Worm (Caenorhabditis elegans) whole organism, late embryonic: ENCODE results near the gene lin-18.

ENCODE experiments used
- T23F11.4 ChIP-seq: fragments of 200-800 bp; sonication (Bioruptor generic); optimal IDR thresholded peaks from 2 replicates; lab custom pipeline; 2018; ENCODE audit warnings: mild to moderate bottlenecking, missing genetic modification characterization, missing compliant biosample characterization
- dmd-4 ChIP-seq: sonication (generic microtip); optimal IDR thresholded peaks from 2 replicates; lab custom pipeline; 2016; ENCODE audit warnings: borderline replicate concordance, missing genetic modification characterization, missing compliant biosample characterization
- nfya-1 ChIP-seq: sonication (generic microtip); optimal IDR thresholded peaks from 2 replicates; lab custom pipeline; 2017; ENCODE audit warnings: missing genetic modification characterization, mild to moderate bottlenecking, missing compliant biosample characterization, antibody characterized with exemption, moderate library complexity
- pax-1 ChIP-seq: fragments of 150-350 bp; optimal IDR thresholded peaks from 2 replicates; lab custom pipeline; 2014; ENCODE audit warnings: missing biosample characterization, missing genetic modification characterization
- pha-4 ChIP-seq: fragments of 150-350 bp; optimal IDR thresholded peaks from 2 replicates; lab custom pipeline; 2018; ENCODE audit warnings: missing biosample characterization, missing genetic modification reagents, missing genetic modification characterization
- pqm-1 ChIP-seq: sonication (generic microtip); optimal IDR thresholded peaks from 2 replicates; lab custom pipeline; 2016; ENCODE audit warnings: missing genetic modification characterization, missing compliant biosample characterization
- tbx-7 ChIP-seq: sonication (generic microtip); optimal IDR thresholded peaks from 2 replicates; lab custom pipeline; 2016; ENCODE audit warnings: missing genotype, missing genetic modification characterization, missing compliant biosample characterization
- unc-86 ChIP-seq: sonication (generic microtip); optimal IDR thresholded peaks from 2 replicates; lab custom pipeline; 2016; ENCODE audit warnings: missing genetic modification characterization, missing compliant biosample characterization

DNA sequence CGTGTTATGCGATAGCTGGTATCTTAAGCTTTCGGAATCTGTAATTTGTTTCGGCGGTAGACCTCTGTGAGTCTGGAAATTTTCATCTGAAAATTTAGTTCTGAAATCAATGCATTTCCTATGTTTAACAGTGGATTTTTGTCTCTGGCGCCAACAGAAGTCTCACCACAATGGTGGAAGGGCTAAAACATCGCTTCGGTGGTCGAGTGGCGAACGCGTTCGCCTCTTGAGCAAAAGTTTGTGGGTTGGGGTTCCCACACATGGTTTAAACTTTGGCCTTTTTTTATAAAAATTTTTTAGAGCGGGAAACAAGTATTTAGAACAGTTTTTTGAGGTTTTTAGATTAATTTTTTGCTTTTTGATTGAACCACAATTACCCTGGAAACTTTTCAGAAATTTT is 8.6 kb upstream of the lin-18 start:
- TF ChIP-seq dmd-4 (tag; lab: Kevin White, UChicago) (no peak), pha-4 (tag; lab: Kevin White, UChicago) (no peak), tbx-7 (tag; lab: Kevin White, UChicago) (no peak), pqm-1 (tag; lab: Kevin White, UChicago) (no peak), nfya-1 (no peak), pax-1 (tag; lab: Kevin White, UChicago) (no peak), T23F11.4 (GFP tag; lab: Kevin White, UChicago) (no peak), unc-86 (tag; lab: Kevin White, UChicago) (no peak)
